Worm (Caenorhabditis elegans) whole organism, L3 larva: ENCODE results near the gene dod-21.
A peak's percentile ranks its signal among the peaks of the same experiment; 100 is the strongest.

Source experiments
- R02D3.7 ChIP-seq: fragments of 150-350 bp; optimal IDR thresholded peaks from 2 replicates; lab custom pipeline; 2014; ENCODE audit warnings: missing biosample characterization, missing genetic modification characterization
- egl-27 ChIP-seq: sonication (generic microtip); optimal IDR thresholded peaks from 4 replicates; lab custom pipeline; 2017; ENCODE audit warnings: missing biosample characterization, missing genetic modification reagents, missing genetic modification characterization
- elt-3 ChIP-seq, 3 experiments: fragments of 150-350 bp in 1 of 3; sonication (generic microtip) in 2 of 3; optimal IDR thresholded peaks; 2 replicates in 2 of 3; 4 replicates in 1 of 3; lab custom pipeline; 2014 to 2017; ENCODE audit warnings: missing biosample characterization in 3 of 3, missing genetic modification characterization in 3 of 3
- fos-1 ChIP-seq: fragments of 150-350 bp; optimal IDR thresholded peaks from 2 replicates; lab custom pipeline; 2014; ENCODE audit warnings: missing biosample characterization, missing genetic modification characterization
- lin-39 ChIP-seq: fragments of 150-350 bp; optimal IDR thresholded peaks from 2 replicates; lab custom pipeline; 2018; ENCODE audit warnings: missing biosample characterization, missing genetic modification reagents, missing genetic modification characterization
- lsy-12 ChIP-seq: sonication (generic microtip); optimal IDR thresholded peaks from 2 replicates; lab custom pipeline; 2016; ENCODE audit warnings: mild to moderate bottlenecking, missing genetic modification characterization, missing compliant biosample characterization
- mml-1 ChIP-seq: fragments of 150-350 bp; sonication (generic microtip); optimal IDR thresholded peaks from 3 replicates; lab custom pipeline; 2014; ENCODE audit warnings: missing biosample characterization, missing genetic modification characterization
- nfya-1 ChIP-seq: sonication (generic microtip); optimal IDR thresholded peaks from 2 replicates; lab custom pipeline; 2017; ENCODE audit warnings: missing genetic modification characterization, mild to moderate bottlenecking, missing compliant biosample characterization, antibody characterized with exemption, moderate library complexity; ENCODE audit not compliant: insufficient read depth
- nhr-237 ChIP-seq: fragments of 150-350 bp; optimal IDR thresholded peaks from 2 replicates; lab custom pipeline; 2014; ENCODE audit warnings: missing biosample characterization, missing genetic modification characterization
- pqm-1 ChIP-seq: fragments of 150-350 bp; optimal IDR thresholded peaks from 2 replicates; lab custom pipeline; 2017; ENCODE audit warnings: missing biosample characterization, missing genetic modification characterization, inconsistent platforms
- snpc-4 ChIP-seq: fragments of 150-350 bp; optimal IDR thresholded peaks from 2 replicates; lab custom pipeline; 2014; ENCODE audit warnings: missing biosample characterization, missing genetic modification characterization
- tbx-2 ChIP-seq: sonication (generic microtip); optimal IDR thresholded peaks from 2 replicates; lab custom pipeline; 2016; ENCODE audit warnings: mild to moderate bottlenecking, missing genetic modification characterization, missing compliant biosample characterization

ce11 chrIV:12962564-12962963, 26.0 kb downstream of the dod-21 start, which contains the start of gene F55G11.8:
- TF ChIP-seq R02D3.7 (tag; lab: Kevin White, UChicago) (no peak), nfya-1 (tag; lab: Kevin White, UChicago) (no peak), lin-39 (tag; lab: Kevin White, UChicago) (no peak), snpc-4 (tag; lab: Kevin White, UChicago) (no peak), tbx-2 (no peak), egl-27 (tag; lab: Kevin White, UChicago) (no peak), mml-1 (no peak), lsy-12 (tag; lab: Kevin White, UChicago) (no peak), fos-1 (no peak), nhr-237 (tag; lab: Kevin White, UChicago) (no peak), elt-3 (tag; optimal IDR thresholded peaks at IDR 0.05; lab: Kevin White, UChicago) (no peak), pqm-1 (tag; lab: Kevin White, UChicago) (peak; percentile 20)
